Worm (Caenorhabditis elegans): Measurements from ENCODE around the gene sma-6.

DNA sequence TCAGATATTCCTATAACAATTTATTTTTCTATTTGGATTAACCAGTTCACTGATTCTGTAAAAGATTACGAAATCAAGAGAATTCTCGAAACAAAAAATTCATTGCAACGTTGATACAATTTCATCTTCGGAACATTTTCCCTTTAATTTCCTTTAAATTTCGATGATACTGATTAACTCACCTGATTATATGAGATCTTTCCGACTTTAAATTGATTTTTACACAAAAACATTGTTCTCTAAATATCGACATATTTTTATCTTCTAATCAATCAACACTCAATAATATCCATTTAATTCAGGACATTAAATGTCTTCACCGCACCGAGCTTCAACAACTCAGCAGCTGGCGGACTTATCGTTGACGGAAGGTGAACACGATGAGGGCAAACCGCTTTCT is 46.7 kb downstream of the sma-6 start, which contains the start of gene lin-23:
- TF ChIP-seq sdc-2 (tag; optimal IDR thresholded peaks at IDR 0.05) (no peak), ets-4 (tag; optimal IDR thresholded peaks at IDR 0.05) (no peak)

Data from whole organism, late embryonic.